Fruit fly (Drosophila melanogaster): ENCODE results near the gene CG9040.

CG9040 gene

dm6 chr3L:14025736-14026135, 38.1 kb downstream of the CG9040 start:
- no peak for TF ChIP-seq pros (GFP tag; optimal IDR thresholded peaks at IDR 0.05)
- TF ChIP-seq CG4360 (GFP tag; IDR thresholded peaks at IDR 0.05): peak; percentile 37; the same call in 1 of the 2 replicates
- no peak for TF ChIP-seq CG15269 (tag; optimal IDR thresholded peaks at IDR 0.05)
- no peak for TF ChIP-seq CG13894 (tag; optimal IDR thresholded peaks at IDR 0.05)
- no peak for TF ChIP-seq sens-2 (GFP tag; IDR thresholded peaks at IDR 0.05)
- no peak for TF ChIP-seq Fer3 (tag; optimal IDR thresholded peaks at IDR 0.05)
- no peak for TF ChIP-seq Dp (GFP tag; optimal IDR thresholded peaks at IDR 0.05)
- no peak for TF ChIP-seq Hr39 (optimal IDR thresholded peaks at IDR 0.05)
- peak in 1 of 2 experiments; percentile 77 for TF ChIP-seq Dfd (GFP tag; optimal IDR thresholded peaks at IDR 0.05)

dm6 chr3L:14027549-14027948, 39.9 kb downstream of the CG9040 start:
- TF ChIP-seq pho (GFP tag; optimal IDR thresholded peaks at IDR 0.05) (no peak), CG14441 (GFP tag; IDR thresholded peaks at IDR 0.05) (no peak), cwo (GFP tag; optimal IDR thresholded peaks at IDR 0.05) (no peak), CG33213 (GFP tag; optimal IDR thresholded peaks at IDR 0.05) (no peak), CG9797 (GFP tag; optimal IDR thresholded peaks at IDR 0.05) (no peak), CG4360 (GFP tag; IDR thresholded peaks at IDR 0.05) (peak; percentile 64), Ets65A (GFP tag) (no peak), CG11695 (GFP tag; IDR thresholded peaks at IDR 0.05) (no peak), zf30C (GFP tag; optimal IDR thresholded peaks at IDR 0.05) (no peak), psq (GFP tag; optimal IDR thresholded peaks at IDR 0.05) (no peak), Dfd (GFP tag; optimal IDR thresholded peaks at IDR 0.05) (peak in 1 of 2 experiments; percentile 44)

- TF ChIP-seq Hey (tag; optimal IDR thresholded peaks at IDR 0.05) (no peak), ERR (GFP tag; optimal IDR thresholded peaks at IDR 0.05) (no peak), pho (GFP tag; optimal IDR thresholded peaks at IDR 0.05) (peak; percentile 6), toy (GFP tag; IDR thresholded peaks at IDR 0.05) (no peak), pzg (GFP tag; optimal IDR thresholded peaks at IDR 0.05) (peak; percentile 91), Max (GFP tag; optimal IDR thresholded peaks at IDR 0.05) (peak; percentile 41), ftz-f1 (GFP tag; optimal IDR thresholded peaks at IDR 0.05) (peak; percentile 13), Abd-B (GFP tag; optimal IDR thresholded peaks at IDR 0.05) (peak; percentile 81), CG5180 (GFP tag; optimal IDR thresholded peaks at IDR 0.05) (no peak), ttk (GFP tag; IDR thresholded peaks at IDR 0.05) (no peak), Drgx (GFP tag; IDR thresholded peaks at IDR 0.05) (peak; percentile 38; the same call in 1 of the 2 replicates), MESR4 (GFP tag; optimal IDR thresholded peaks at IDR 0.05) (peak; percentile 59), pita (GFP tag; optimal IDR thresholded peaks at IDR 0.05) (peak; percentile 65), gt (GFP tag; IDR thresholded peaks at IDR 0.05) (no peak), CG10979 (tag; optimal IDR thresholded peaks at IDR 0.05) (no peak), CG1233 (GFP tag; optimal IDR thresholded peaks at IDR 0.05) (no peak), Xrp1 (GFP tag; IDR thresholded peaks at IDR 0.05) (peak; percentile 44; the same call in 1 of the 2 replicates), Dref (GFP tag; IDR thresholded peaks at IDR 0.05) (peak; percentile 94), rib (GFP tag; IDR thresholded peaks at IDR 0.05) (peak; percentile 53), Hmr (GFP tag; optimal IDR thresholded peaks at IDR 0.05) (peak; percentile 54), chn (GFP tag; optimal IDR thresholded peaks at IDR 0.05) (peak; percentile 78), nerfin-2 (GFP tag; IDR thresholded peaks at IDR 0.05; ENCODE audit: partially characterized antibody) (peak; percentile 93), CHES-1-like (GFP tag; optimal IDR thresholded peaks at IDR 0.05) (peak; percentile 62), wek (GFP tag; optimal IDR thresholded peaks at IDR 0.05) (peak; percentile 80), Optix (GFP tag; IDR thresholded peaks at IDR 0.05) (no peak), Sox102F (GFP tag; optimal IDR thresholded peaks at IDR 0.05) (no peak), cato (GFP tag; optimal IDR thresholded peaks at IDR 0.05; ENCODE audit: borderline replicate concordance) (no peak), Sin3A (optimal IDR thresholded peaks at IDR 0.05) (peak; percentile 86), Elba2 (GFP tag; optimal IDR thresholded peaks at IDR 0.05) (no peak), ato (GFP tag; IDR thresholded peaks at IDR 0.05; ENCODE audit: partially characterized antibody) (peak; percentile 97)
These were observed 41.1 kb downstream of the CG9040 start, which contains the start of gene Ptip for dm6 chr3L:14028485-14029384. Gene Ptip (minus strand): TSS chr3L:14029121.
